Worm (Caenorhabditis elegans): ENCODE data around the gene lyst-1.

lyst-1 gene

DNA sequence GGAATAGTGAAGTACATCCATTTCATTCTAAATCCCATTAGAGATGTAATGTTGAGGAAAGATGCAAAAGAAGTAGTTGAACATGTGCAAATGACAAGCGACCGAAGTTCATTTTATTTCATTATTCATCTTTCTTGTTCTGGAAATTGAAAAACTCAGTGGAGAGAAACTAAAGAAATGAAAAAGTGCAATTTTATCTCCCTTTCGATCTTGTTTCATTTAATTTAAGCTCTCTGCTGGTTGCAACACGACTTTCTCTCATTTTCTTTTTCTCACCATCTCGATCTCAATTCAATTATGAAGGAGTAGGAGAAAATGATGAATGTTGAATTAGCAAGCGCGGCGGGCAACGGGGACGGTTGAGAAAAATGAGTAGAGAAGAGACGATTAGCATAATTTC lies 43.4 kb upstream of the lyst-1 start:
- TF ChIP-seq akir-1 (GFP tag; optimal IDR thresholded peaks at IDR 0.05) (no peak), mel-28 (tag; optimal IDR thresholded peaks at IDR 0.05; ENCODE audit: borderline replicate concordance) (no peak), rcor-1 (GFP tag; IDR thresholded peaks at IDR 0.05) (no peak), zfh-2 (GFP tag; conservative IDR thresholded peaks at IDR 0.05) (no peak), lin-54 (GFP tag; optimal IDR thresholded peaks at IDR 0.05) (no peak), egrh-3 (GFP tag; IDR thresholded peaks at IDR 0.05) (no peak), lin-26 (GFP tag; IDR thresholded peaks at IDR 0.05) (no peak), madf-8 (GFP tag; conservative IDR thresholded peaks at IDR 0.05) (no peak), repo-1 (tag; optimal IDR thresholded peaks at IDR 0.05) (no peak), K11D2.4 (GFP tag; IDR thresholded peaks at IDR 0.05) (no peak)

DNA sequence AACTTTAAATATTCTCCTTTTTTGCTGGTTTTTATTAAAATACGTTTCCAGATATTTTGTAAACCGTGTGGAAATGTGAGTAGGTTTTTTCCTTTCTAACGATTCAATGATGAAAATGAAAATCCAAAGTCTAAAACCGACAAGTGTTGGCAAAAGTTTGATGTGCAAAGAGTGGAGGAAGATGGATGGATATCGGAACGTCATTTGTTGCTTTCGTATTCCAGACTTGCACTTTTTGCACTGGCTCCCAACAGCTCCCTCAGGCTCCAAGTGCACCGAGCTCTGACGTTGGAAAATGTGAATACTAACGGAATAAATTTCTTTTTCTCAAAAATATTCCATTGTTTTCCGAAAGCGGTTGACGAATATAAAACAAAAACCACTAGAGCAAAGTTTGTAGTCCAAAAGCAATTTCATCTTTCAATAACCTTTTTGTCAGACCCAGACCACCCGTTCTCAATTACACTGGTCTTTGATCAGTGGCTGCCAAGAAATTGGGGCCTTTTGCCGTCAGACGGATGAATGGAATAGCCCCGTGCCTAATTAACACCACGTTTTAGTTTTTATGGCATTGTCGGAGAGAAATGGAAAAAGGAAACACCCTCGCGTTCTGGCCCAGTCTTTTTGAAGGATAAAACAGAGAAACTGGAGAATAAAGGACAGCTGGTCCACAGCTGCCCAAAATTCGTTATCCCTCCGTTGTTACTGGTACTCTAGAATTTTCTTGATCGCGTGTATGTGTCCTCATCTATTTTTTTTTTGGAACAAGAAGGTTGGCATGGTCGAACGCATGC lies 41.9 kb upstream of the lyst-1 start:
- TF ChIP-seq unc-130 (GFP tag; optimal IDR thresholded peaks at IDR 0.05) = no peak
- TF ChIP-seq F52B5.7 (tag; optimal IDR thresholded peaks at IDR 0.05) = no peak
- TF ChIP-seq tbx-9 (tag; optimal IDR thresholded peaks at IDR 0.05; ENCODE audit: borderline replicate concordance) = no peak
- no peak for TF ChIP-seq ekl-4 (GFP tag; IDR thresholded peaks at IDR 0.05)
- TF ChIP-seq Y56A3A.18 (GFP tag; IDR thresholded peaks at IDR 0.05) = no peak
- TF ChIP-seq madf-6 (GFP tag; IDR thresholded peaks at IDR 0.05) = no peak
- no peak for TF ChIP-seq B0019.2 (GFP tag; conservative IDR thresholded peaks at IDR 0.05)
- no peak for TF ChIP-seq ZK185.1 (tag; optimal IDR thresholded peaks at IDR 0.05; ENCODE audit: poor library complexity, severe bottlenecking)
- TF ChIP-seq lin-40 (tag; optimal IDR thresholded peaks at IDR 0.05) = no peak
- no peak for TF ChIP-seq rcor-1 (GFP tag; IDR thresholded peaks at IDR 0.05)
- no peak for TF ChIP-seq mcd-1 (GFP tag; IDR thresholded peaks at IDR 0.05)
- TF ChIP-seq egrh-3 (GFP tag; IDR thresholded peaks at IDR 0.05) = no peak
- no peak for TF ChIP-seq let-526 (GFP tag; IDR thresholded peaks at IDR 0.05)

DNA sequence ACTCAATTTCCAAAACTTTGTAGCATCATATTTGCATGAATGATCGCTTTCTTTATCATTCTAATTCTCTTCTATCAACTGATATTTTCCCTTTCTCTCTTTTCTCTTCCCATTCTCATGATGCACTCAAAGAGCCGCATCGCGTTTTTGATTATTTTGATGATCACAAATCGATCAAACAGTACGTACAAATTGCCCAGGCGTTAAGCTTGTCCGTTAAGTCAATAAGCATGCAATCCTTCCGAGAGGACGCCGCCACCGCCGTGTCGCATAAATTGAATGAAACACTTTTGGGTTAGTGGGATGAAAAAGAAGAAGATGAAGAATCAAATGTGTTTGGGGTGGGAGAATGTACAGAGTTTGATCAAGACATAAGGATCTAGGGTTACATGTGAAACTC lies 40.7 kb upstream of the lyst-1 start:
- peak; percentile 49 for TF ChIP-seq nhr-80 (tag; optimal IDR thresholded peaks at IDR 0.05)
- no peak for TF ChIP-seq gei-17 (GFP tag; optimal IDR thresholded peaks at IDR 0.05)

DNA sequence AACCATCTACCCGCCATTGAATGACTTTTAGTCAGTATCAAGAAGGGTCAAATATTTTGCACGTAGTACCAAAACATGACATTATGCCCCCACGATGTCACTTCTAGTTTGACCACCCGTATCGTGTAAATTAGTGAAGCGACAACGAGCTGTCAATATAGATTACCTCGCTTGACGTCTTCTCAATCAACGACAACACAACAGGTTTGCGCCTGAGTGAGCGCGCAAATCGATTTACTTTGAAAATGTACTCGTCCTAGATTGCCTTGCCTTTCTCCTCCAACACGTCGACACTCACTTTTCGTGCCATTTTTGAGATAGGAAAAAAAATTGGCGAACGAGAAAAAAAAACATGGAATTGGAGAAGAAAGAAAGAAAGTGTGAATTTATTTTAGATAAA lies 39.7 kb upstream of the lyst-1 start:
- TF ChIP-seq ceh-40 (GFP tag; IDR thresholded peaks at IDR 0.05) (no peak), ztf-18 (tag; optimal IDR thresholded peaks at IDR 0.05) (no peak), ztf-26 (tag; optimal IDR thresholded peaks at IDR 0.05) (peak; percentile 31), madf-6 (GFP tag; IDR thresholded peaks at IDR 0.05) (no peak), lin-35 (GFP tag; optimal IDR thresholded peaks at IDR 0.05) (no peak), lin-40 (tag; optimal IDR thresholded peaks at IDR 0.05) (peak; percentile 62), xnd-1 (tag; optimal IDR thresholded peaks at IDR 0.05) (no peak), nfyb-1 (GFP tag; IDR thresholded peaks at IDR 0.05) (no peak), hlh-12 (tag; optimal IDR thresholded peaks at IDR 0.05) (no peak)

DNA sequence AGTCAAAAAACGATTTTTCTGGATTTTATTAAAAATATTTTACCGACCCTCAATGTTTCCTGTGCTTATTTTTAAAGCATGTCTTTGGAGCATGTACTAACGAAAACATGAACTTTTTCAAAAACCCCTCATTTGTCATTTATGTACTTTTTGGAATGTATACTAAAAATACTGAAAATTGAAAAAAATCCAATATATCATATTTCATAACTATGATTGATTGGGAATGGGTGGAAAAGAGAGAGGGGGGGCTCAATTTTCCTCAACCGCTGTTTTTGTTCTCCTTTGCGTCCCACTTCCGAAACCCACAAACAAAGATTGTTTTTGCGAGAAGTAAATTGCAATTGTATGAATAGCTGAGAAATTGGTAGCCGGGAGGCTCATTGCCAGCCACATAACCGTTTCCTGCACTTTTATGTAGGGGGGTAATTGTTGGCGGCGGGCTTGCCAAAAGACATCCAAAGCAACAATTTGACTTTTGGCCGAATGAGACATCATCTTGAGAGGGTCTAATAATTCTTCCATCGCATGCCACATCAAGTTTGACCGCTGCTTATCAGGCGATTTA lies 39.0 kb upstream of the lyst-1 start:
- TF ChIP-seq nhr-27 (tag; optimal IDR thresholded peaks at IDR 0.05) (no peak), bed-1 (GFP tag; IDR thresholded peaks at IDR 0.05) (no peak), ztf-18 (tag; optimal IDR thresholded peaks at IDR 0.05) (no peak), K12H6.12 (tag; optimal IDR thresholded peaks at IDR 0.05) (no peak), sdz-38 (tag; optimal IDR thresholded peaks at IDR 0.05) (no peak), F22D6.2 (tag; optimal IDR thresholded peaks at IDR 0.05) (no peak), egl-44 (GFP tag; IDR thresholded peaks at IDR 0.05) (no peak), nfya-2 (GFP tag; IDR thresholded peaks at IDR 0.05) (no peak), cebp-1 (GFP tag; IDR thresholded peaks at IDR 0.05) (no peak), cebp-1 (tag; optimal IDR thresholded peaks at IDR 0.05) (no peak), hlh-12 (tag; optimal IDR thresholded peaks at IDR 0.05) (no peak), F57A8.1 (GFP tag; optimal IDR thresholded peaks at IDR 0.05) (no peak), aptf-2 (GFP tag; conservative IDR thresholded peaks at IDR 0.05) (no peak), ceh-79 (tag; optimal IDR thresholded peaks at IDR 0.05) (no peak)
